Fruit fly (Drosophila melanogaster) whole organism, adult: Measurements from ENCODE around the gene arx.

Experiments used
- CG11617 ChIP-seq: fragments of 200-800 bp; sonication (Bioruptor generic); optimal IDR thresholded peaks from 2 replicates; lab custom pipeline; 2017; ENCODE audit warnings: mild to moderate bottlenecking, missing biosample characterization, missing genetic modification reagents, missing genetic modification characterization
- CG12768 ChIP-seq: fragments of 200-800 bp; sonication (Bioruptor generic); optimal IDR thresholded peaks from 2 replicates; lab custom pipeline; 2017; ENCODE audit warnings: missing biosample characterization, missing genetic modification characterization, mild to moderate bottlenecking, moderate library complexity, missing genetic modification reagents
- CG14711 ChIP-seq: fragments of 200-800 bp; sonication (Bioruptor generic); optimal IDR thresholded peaks from 2 replicates; lab custom pipeline; 2018; ENCODE audit warnings: missing biosample characterization, mild to moderate bottlenecking, missing genetic modification characterization, moderate library complexity
- CG1620 ChIP-seq: fragments of 200-800 bp; sonication (Bioruptor generic); optimal IDR thresholded peaks from 2 replicates; lab custom pipeline; 2016; ENCODE audit warnings: missing biosample characterization, missing genetic modification characterization
- CG33017 ChIP-seq: fragments of 200-800 bp; sonication (Bioruptor generic); optimal IDR thresholded peaks from 2 replicates; lab custom pipeline; 2018; ENCODE audit warnings: missing biosample characterization, mild to moderate bottlenecking, missing genetic modification characterization, moderate library complexity
- CG5204 ChIP-seq: fragments of 200-800 bp; sonication (Bioruptor generic); optimal IDR thresholded peaks from 2 replicates; lab custom pipeline; 2016; ENCODE audit warnings: missing biosample characterization, missing genetic modification characterization
- CG7045 ChIP-seq: fragments of 200-800 bp; sonication (Bioruptor generic); optimal IDR thresholded peaks from 2 replicates; lab custom pipeline; 2017; ENCODE audit warnings: missing biosample characterization, mild to moderate bottlenecking, missing genetic modification characterization
- CG7101 ChIP-seq: fragments of 200-800 bp; sonication (Bioruptor generic); optimal IDR thresholded peaks from 2 replicates; lab custom pipeline; 2018; ENCODE audit warnings: missing biosample characterization, mild to moderate bottlenecking, missing genetic modification characterization, moderate library complexity
- Clk ChIP-seq: fragments of 200-800 bp; sonication (Bioruptor generic); optimal IDR thresholded peaks from 2 replicates; lab custom pipeline; 2017; ENCODE audit warnings: missing biosample characterization, missing genetic modification characterization
- Crg-1 ChIP-seq: fragments of 200-800 bp; sonication (Bioruptor generic); optimal IDR thresholded peaks from 2 replicates; lab custom pipeline; 2016; ENCODE audit warnings: missing biosample characterization, missing genetic modification characterization
- Hr96 ChIP-seq: fragments of 200-800 bp; sonication (Bioruptor generic); optimal IDR thresholded peaks from 2 replicates; lab custom pipeline; 2016; ENCODE audit warnings: missing biosample characterization, missing genetic modification characterization
- Mnt ChIP-seq: fragments of 200-800 bp; sonication (Bioruptor generic); optimal IDR thresholded peaks from 2 replicates; lab custom pipeline; 2016; ENCODE audit warnings: missing biosample characterization, mild to moderate bottlenecking, missing genetic modification characterization
- bab1 ChIP-seq: fragments of 200-800 bp; sonication (Bioruptor generic); optimal IDR thresholded peaks from 3 replicates; lab custom pipeline; 2019; ENCODE audit warnings: missing biosample characterization, mild to moderate bottlenecking, missing genetic modification characterization, moderate library complexity
- cic ChIP-seq: fragments of 200-800 bp; sonication (Bioruptor generic); optimal IDR thresholded peaks from 2 replicates; lab custom pipeline; 2017; ENCODE audit warnings: missing biosample characterization, mild to moderate bottlenecking, missing genetic modification characterization, moderate library complexity
- cnc ChIP-seq, 2 experiments: fragments of >200 bp; optimal IDR thresholded peaks; 2 replicates each; lab custom pipeline; 2017
- kay ChIP-seq: fragments of 200-800 bp; sonication (Bioruptor generic); peaks from one replicate; lab custom pipeline; 2016; ENCODE audit warnings: missing biosample characterization, missing genetic modification characterization, borderline replicate concordance
- ovo ChIP-seq: fragments of 200-800 bp; sonication (Bioruptor generic); optimal IDR thresholded peaks from 2 replicates; lab custom pipeline; 2016; ENCODE audit warnings: missing biosample characterization, missing genetic modification characterization
- pad ChIP-seq: fragments of 200-800 bp; sonication (Bioruptor generic); optimal IDR thresholded peaks from 3 replicates; lab custom pipeline; 2017; ENCODE audit warnings: missing biosample characterization, missing genetic modification characterization, mild to moderate bottlenecking, moderate library complexity, missing genetic modification reagents
- tj ChIP-seq: fragments of 200-800 bp; sonication (Bioruptor generic); optimal IDR thresholded peaks from 3 replicates; lab custom pipeline; 2017; ENCODE audit warnings: missing biosample characterization, mild to moderate bottlenecking, missing genetic modification characterization, moderate library complexity
- toe ChIP-seq: fragments of 200-800 bp; sonication (Bioruptor generic); optimal IDR thresholded peaks from 2 replicates; lab custom pipeline; 2016; ENCODE audit warnings: missing biosample characterization, missing genetic modification characterization

arx gene

DNA sequence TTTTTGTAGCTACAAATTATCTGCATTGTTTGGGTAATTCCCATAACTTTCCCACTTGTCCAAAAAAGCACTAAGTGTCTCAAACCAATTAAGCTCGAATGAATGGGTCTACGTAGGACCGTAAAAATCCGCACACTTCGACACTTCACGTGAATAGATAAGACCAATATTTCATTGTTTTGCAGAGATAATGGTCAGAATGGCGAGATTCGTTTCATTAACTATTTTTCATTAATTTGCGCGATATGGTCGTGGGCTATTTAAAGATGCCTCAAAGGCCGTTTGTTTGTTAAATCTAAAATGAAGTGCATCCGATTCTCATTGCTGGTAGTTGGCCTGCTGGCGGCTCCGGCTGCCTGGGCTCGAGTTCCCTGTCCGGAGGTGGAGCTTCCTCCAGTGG, 15.9 kb upstream of the arx start, which contains the start of gene CG6839:
Gene CG6839 (plus strand): TSS at position 301 of the 400 bp plus-strand sequence.
- TF ChIP-seq CG14711 (tag; lab: Kevin White, UChicago) (no peak), Clk (GFP tag; lab: Kevin White, UChicago) (no peak), cic (GFP tag; lab: Kevin White, UChicago) (peak; percentile 51), toe (GFP tag; lab: Kevin White, UChicago) (no peak), Hr96 (GFP tag; lab: Kevin White, UChicago) (no peak), CG5204 (no peak), kay (GFP tag; lab: Kevin White, UChicago) (no peak)

DNA sequence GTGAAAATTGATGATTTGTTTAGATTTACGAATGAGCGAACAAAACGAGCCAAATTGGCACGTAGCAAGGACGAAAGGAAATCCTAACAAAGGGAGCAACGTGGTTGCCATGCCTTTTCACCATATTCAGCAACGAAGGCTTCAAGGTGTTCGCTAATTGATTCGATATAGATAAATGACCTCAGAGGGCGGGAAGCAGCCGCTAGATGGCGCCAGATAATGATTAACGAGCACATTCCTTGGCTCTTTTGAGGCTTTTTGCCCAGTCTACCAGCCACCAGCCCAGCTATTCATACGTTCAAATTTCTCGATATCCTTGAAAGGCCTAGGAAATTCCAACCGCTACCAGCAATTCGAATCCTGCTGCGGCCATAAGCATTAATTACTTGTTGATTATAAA, 15.1 kb upstream of the arx start:
- TF ChIP-seq Mnt (GFP tag; lab: Kevin White, UChicago), result no peak
- no peak for TF ChIP-seq CG1620 (GFP tag; lab: Kevin White, UChicago)
- no peak for TF ChIP-seq CG7101 (tag; lab: Kevin White, UChicago)
- no peak for TF ChIP-seq toe (GFP tag; lab: Kevin White, UChicago)
- no peak for TF ChIP-seq Clk (GFP tag; lab: Kevin White, UChicago)
- no peak for TF ChIP-seq cnc (optimal IDR thresholded peaks at IDR 0.05; lab: Kevin White, UChicago)
- TF ChIP-seq Crg-1 (GFP tag; lab: Kevin White, UChicago), result no peak
- TF ChIP-seq CG33017, result no peak
- TF ChIP-seq CG14711 (tag; lab: Kevin White, UChicago), result no peak
- no peak for TF ChIP-seq kay (GFP tag; lab: Kevin White, UChicago)
- TF ChIP-seq tj (GFP tag; lab: Kevin White, UChicago), result no peak
- TF ChIP-seq CG12768 (GFP tag; lab: Kevin White, UChicago), result no peak
- TF ChIP-seq CG7045 (GFP tag; lab: Kevin White, UChicago), result no peak
- no peak for TF ChIP-seq pad (GFP tag; lab: Kevin White, UChicago)
- TF ChIP-seq CG5204, result no peak
- no peak for TF ChIP-seq bab1
- no peak for TF ChIP-seq Hr96 (GFP tag; lab: Kevin White, UChicago)
- no peak for TF ChIP-seq ovo (GFP tag; lab: Kevin White, UChicago)

DNA sequence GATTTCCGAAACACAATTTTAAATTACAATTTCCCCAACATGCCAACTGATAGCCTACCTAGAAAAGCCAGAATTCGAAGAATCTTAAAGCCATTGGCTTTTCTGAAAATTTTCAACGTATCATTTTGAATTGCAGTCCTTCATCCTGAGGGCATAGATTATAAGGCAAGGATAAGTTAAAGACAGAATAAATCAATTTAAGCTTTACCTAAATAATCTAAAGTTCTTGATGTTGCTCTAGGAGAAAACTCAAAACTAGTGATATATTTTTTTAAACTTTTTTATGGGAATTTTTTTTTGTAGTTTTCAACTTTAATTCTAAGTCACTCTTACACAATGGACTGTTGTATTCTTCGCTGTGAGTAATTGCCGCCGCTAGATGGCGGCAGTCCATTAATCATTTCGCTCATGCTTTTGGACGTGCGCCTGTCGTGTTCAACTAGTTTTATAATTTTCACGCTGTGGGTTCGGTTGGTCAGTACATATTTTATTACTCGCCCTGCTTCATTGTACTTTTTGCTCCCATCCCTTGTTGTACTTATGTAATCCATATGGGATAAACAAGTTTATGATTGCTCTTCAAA, 12.8 kb upstream of the arx start, which contains the start of gene COX6AL2:
Gene COX6AL2 (minus strand): TSS at position 51 of the 584 bp plus-strand sequence.
- TF ChIP-seq toe (GFP tag; lab: Kevin White, UChicago) (no peak), cnc (optimal IDR thresholded peaks at IDR 0.05; lab: Kevin White, UChicago) (no peak), Clk (GFP tag; lab: Kevin White, UChicago) (no peak), tj (GFP tag; lab: Kevin White, UChicago) (no peak), Mnt (GFP tag; lab: Kevin White, UChicago) (no peak)

DNA sequence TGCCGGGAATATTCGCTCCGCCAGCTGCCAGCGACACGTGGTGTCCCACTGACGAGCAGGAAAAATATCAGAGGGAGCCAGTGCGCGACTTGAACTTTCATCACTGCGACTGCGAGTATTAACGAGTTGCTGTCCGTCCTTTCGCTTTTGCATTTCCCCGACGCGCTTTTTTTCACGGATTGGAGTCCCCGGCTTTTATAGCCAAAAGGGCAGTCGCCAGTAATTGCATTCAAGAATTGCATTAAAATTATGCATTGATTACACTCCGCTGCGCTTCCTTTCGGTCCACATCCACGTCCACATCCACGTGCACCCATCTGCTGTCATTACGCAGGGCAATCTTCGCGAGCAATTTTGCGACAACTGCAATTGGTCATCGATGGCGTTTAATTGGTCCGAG, 9.7 kb upstream of the arx start, which contains the start of gene Ir75d:
Gene Ir75d (minus strand): TSS at position 101 of the 400 bp plus-strand sequence.
- no peak for TF ChIP-seq cnc (optimal IDR thresholded peaks at IDR 0.05; lab: Kevin White, UChicago)
- no peak for TF ChIP-seq pad (GFP tag; lab: Kevin White, UChicago)
- TF ChIP-seq CG11617, result no peak
- TF ChIP-seq CG5204, result no peak
- no peak for TF ChIP-seq ovo (GFP tag; lab: Kevin White, UChicago)
- no peak for TF ChIP-seq CG14711 (tag; lab: Kevin White, UChicago)
- TF ChIP-seq cic (GFP tag; lab: Kevin White, UChicago), result no peak
- TF ChIP-seq CG7045 (GFP tag; lab: Kevin White, UChicago), result no peak
- TF ChIP-seq CG7101 (tag; lab: Kevin White, UChicago), result no peak
- no peak for TF ChIP-seq kay (GFP tag; lab: Kevin White, UChicago)
- TF ChIP-seq CG33017, result no peak
- TF ChIP-seq CG12768 (GFP tag; lab: Kevin White, UChicago), result no peak
- TF ChIP-seq Clk (GFP tag; lab: Kevin White, UChicago), result no peak
- TF ChIP-seq toe (GFP tag; lab: Kevin White, UChicago), result no peak
- TF ChIP-seq Hr96 (GFP tag; lab: Kevin White, UChicago), result no peak
- no peak for TF ChIP-seq Mnt (GFP tag; lab: Kevin White, UChicago)
- TF ChIP-seq tj (GFP tag; lab: Kevin White, UChicago), result no peak

DNA sequence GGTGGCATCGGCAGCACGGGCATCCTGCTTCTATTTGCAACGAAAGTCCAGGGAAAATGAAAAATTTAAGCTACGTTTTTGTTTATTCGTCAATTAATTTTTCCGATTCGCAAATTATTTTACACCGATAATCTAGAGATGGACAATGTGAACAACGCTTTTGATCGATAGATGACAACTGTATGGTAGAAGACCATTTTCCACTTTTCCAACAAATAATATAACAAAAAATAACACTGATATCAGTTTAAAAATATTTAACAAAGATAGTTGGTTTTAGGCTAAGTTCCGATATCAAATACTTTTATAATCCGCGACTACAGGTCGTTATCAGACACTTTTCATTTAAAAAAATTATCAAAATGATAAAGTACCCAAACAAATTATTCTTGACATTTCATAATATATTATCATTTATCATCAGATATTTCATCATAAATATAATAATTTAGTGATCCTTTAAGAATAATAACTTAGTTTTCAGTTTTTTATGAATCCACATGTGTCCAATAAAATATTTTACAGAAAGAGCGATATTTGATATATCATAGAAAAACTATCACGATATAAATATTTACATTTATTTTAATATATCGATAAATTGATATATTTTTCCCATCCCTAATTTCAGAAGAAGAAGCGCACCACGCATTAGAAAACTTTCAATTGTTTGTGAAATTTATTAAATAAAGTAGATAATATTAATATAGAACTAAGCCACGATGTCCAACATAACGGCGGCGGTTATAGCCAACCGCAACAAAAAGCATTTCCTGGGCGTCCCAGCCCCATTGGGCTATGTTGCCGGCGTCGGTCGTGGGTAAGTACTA, 3.6 kb upstream of the arx start, which contains the start of the genes CSN1b and Prp6:
Gene CSN1b (minus strand): TSS at position 159 of the 830 bp plus-strand sequence.
Gene Prp6 (plus strand): TSS at position 601 of the 830 bp plus-strand sequence.
- TF ChIP-seq ovo (GFP tag; lab: Kevin White, UChicago) (no peak), tj (GFP tag; lab: Kevin White, UChicago) (peak; percentile 12)

DNA sequence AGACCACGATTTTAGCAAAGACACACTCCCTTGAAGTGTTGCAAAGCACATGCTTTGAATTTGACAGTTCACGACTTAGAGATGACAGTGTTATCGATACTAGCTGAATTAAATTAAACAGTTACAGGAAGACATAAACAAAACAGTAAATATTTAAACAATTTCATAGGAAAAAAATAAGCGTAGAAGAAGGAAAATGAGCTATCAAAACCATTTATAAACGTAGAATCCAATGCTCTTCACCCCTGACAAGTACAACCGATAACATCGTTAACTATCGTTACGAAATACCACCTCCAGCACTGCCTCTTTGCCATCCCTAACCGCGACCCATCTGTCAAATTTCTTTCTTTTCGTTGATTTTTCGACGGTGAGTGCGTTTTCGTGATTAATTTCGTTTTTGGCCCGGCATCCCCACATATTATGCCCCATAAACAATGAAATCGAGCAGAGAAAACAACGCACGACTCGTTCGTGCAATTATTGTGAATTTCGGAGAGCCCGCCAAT, 2.5 kb downstream of the arx start, which contains the start of gene RpL26:
Gene RpL26 (plus strand): TSS at position 106 of the 509 bp plus-strand sequence.
- TF ChIP-seq CG12768 (GFP tag; lab: Kevin White, UChicago) (peak; percentile 59), CG33017 (peak; percentile 62), pad (GFP tag; lab: Kevin White, UChicago) (peak; percentile 63), CG7101 (tag; lab: Kevin White, UChicago) (peak; percentile 84), Crg-1 (GFP tag; lab: Kevin White, UChicago) (peak; percentile 87), kay (GFP tag; lab: Kevin White, UChicago) (no peak), cnc (optimal IDR thresholded peaks at IDR 0.05; lab: Kevin White, UChicago) (no peak), CG7045 (GFP tag; lab: Kevin White, UChicago) (peak; percentile 65), Mnt (GFP tag; lab: Kevin White, UChicago) (peak; percentile 83), toe (GFP tag; lab: Kevin White, UChicago) (peak; percentile 94), CG11617 (peak; percentile 86), bab1 (peak; percentile 78), cic (GFP tag; lab: Kevin White, UChicago) (peak; percentile 25), CG1620 (GFP tag; lab: Kevin White, UChicago) (peak; percentile 93), tj (GFP tag; lab: Kevin White, UChicago) (peak; percentile 64), ovo (GFP tag; lab: Kevin White, UChicago) (peak; percentile 81), Hr96 (GFP tag; lab: Kevin White, UChicago) (peak; percentile 89), Clk (GFP tag; lab: Kevin White, UChicago) (peak; percentile 61), CG14711 (tag; lab: Kevin White, UChicago) (peak; percentile 48), CG5204 (no peak)
